Fruit fly (Drosophila melanogaster): ENCODE results near the gene kst.

kst gene

DNA sequence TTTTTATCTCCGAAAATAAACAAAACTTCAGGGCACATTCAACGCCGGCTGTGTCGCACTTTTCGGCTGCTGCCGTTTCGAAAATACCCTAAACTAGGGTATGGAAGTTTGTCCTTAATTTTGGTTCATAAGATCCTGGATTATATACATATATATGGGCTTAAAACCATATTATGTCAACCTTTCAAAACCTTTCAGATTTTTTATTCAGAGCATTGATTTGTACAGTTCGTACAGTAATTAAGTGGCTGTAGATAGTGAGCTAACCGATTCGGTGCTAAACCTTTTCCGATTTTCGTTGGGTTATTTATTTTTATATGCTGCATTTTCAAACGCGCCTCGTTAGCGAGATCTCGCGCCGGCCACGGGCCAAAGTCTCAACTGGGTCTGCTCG is 53.0 kb downstream of the kst start (continued):
- TF ChIP-seq CG10631 (GFP tag; optimal IDR thresholded peaks at IDR 0.05) (peak; percentile 53), achi (GFP tag; optimal IDR thresholded peaks at IDR 0.05) (no peak), CG6163 (GFP tag; IDR thresholded peaks at IDR 0.05) (no peak), Blimp-1 (GFP tag; optimal IDR thresholded peaks at IDR 0.05) (peak; percentile 77), Lpt (GFP tag; optimal IDR thresholded peaks at IDR 0.05) (no peak), dsx (GFP tag; optimal IDR thresholded peaks at IDR 0.05; ENCODE audit: poor library complexity, severe bottlenecking) (no peak), Ets21C (GFP tag; optimal IDR thresholded peaks at IDR 0.05) (peak; percentile 71), lz (GFP tag; optimal IDR thresholded peaks at IDR 0.05) (peak; percentile 90), Sox14 (GFP tag; optimal IDR thresholded peaks at IDR 0.05) (peak; percentile 50), CG6808 (GFP tag; optimal IDR thresholded peaks at IDR 0.05) (no peak), CG3919 (GFP tag; optimal IDR thresholded peaks at IDR 0.05) (peak; percentile 79), vri (GFP tag; optimal IDR thresholded peaks at IDR 0.05) (peak; percentile 45), Ets96B (tag; optimal IDR thresholded peaks at IDR 0.05) (no peak), CG3032 (tag; optimal IDR thresholded peaks at IDR 0.05) (peak; percentile 10), CG11762 (GFP tag; optimal IDR thresholded peaks at IDR 0.05; ENCODE audit: insufficient read depth) (peak; percentile 14), Smox (GFP tag; optimal IDR thresholded peaks at IDR 0.05) (peak; percentile 83)

DNA sequence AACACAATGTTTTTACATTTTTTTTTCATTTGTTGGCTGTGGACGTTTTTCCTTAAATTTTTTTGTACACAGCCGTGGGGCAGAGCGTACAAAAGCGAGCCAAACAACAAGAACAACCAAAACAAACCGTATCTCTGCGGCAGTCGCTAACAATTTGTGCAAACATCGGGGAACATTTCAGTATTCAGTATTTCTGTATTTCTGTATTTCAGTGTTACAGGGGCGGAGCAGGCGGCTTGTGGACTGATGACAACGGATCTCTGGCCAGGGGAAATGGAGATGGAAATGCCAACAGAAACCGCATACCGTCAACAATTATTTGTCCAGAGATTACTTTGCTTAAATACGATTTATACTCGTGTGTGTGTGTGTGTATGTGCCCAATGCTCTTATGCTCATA is 53.9 kb downstream of the kst start:
- TF ChIP-seq svp (GFP tag) (peak; percentile 55), lz (GFP tag; optimal IDR thresholded peaks at IDR 0.05) (no peak), acj6 (GFP tag; optimal IDR thresholded peaks at IDR 0.05) (no peak), vri (GFP tag; optimal IDR thresholded peaks at IDR 0.05) (no peak), dsx (GFP tag; optimal IDR thresholded peaks at IDR 0.05; ENCODE audit: poor library complexity, severe bottlenecking) (no peak), Eip78C (GFP tag) (peak; percentile 37), fd59A (GFP tag; optimal IDR thresholded peaks at IDR 0.05) (no peak), fkh (GFP tag; optimal IDR thresholded peaks at IDR 0.05) (peak; percentile 94), CG11902 (GFP tag; optimal IDR thresholded peaks at IDR 0.05) (no peak), CG16779 (tag; optimal IDR thresholded peaks at IDR 0.05) (no peak), CG4318 (GFP tag; optimal IDR thresholded peaks at IDR 0.05) (no peak), CG31627 (GFP tag; optimal IDR thresholded peaks at IDR 0.05) (peak; percentile 2), CG3919 (GFP tag; optimal IDR thresholded peaks at IDR 0.05) (no peak), Sox15 (GFP tag; optimal IDR thresholded peaks at IDR 0.05) (no peak), Sox14 (GFP tag; optimal IDR thresholded peaks at IDR 0.05) (no peak)

DNA sequence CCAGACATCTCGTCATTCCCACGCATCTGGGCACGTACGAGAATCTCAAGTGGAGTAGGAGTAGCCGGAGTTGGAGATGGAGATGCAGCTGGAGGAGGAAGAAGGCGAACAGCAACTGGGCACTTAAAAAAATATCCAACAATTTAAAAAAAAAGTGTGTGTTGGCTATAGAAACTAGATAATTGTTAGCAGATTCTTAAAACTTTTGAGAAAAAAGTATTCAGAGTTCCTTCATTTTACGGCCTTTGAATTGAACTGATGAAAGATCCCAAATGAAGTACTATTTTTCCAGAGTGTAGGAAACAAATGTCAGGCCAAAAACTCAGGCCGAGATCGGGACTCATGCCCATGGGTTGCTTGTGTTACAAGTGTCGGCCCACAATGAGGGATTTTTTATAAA is 55.2 kb downstream of the kst start:
- TF ChIP-seq CG8319 (GFP tag; optimal IDR thresholded peaks at IDR 0.05) (peak; percentile 50), Blimp-1 (GFP tag; optimal IDR thresholded peaks at IDR 0.05) (peak; percentile 14), Met (GFP tag; optimal IDR thresholded peaks at IDR 0.05) (peak; percentile 85), CG7368 (GFP tag; optimal IDR thresholded peaks at IDR 0.05) (peak; percentile 58), CG11902 (GFP tag; optimal IDR thresholded peaks at IDR 0.05) (peak; percentile 43), CG1621 (tag; optimal IDR thresholded peaks at IDR 0.05) (peak; percentile 69), Eip78C (GFP tag) (peak; percentile 95), CG6276 (GFP tag; optimal IDR thresholded peaks at IDR 0.05) (peak; percentile 19), CG34406 (GFP tag; optimal IDR thresholded peaks at IDR 0.05) (peak; percentile 70), Eip75B (GFP tag; optimal IDR thresholded peaks at IDR 0.05) (peak; percentile 78), vri (GFP tag; optimal IDR thresholded peaks at IDR 0.05) (peak; percentile 29), CG10669 (GFP tag; optimal IDR thresholded peaks at IDR 0.05) (peak; percentile 83), Sox14 (GFP tag; optimal IDR thresholded peaks at IDR 0.05) (peak; percentile 79), CG6808 (GFP tag; optimal IDR thresholded peaks at IDR 0.05) (peak; percentile 77), Hr38 (GFP tag; optimal IDR thresholded peaks at IDR 0.05) (no peak), CG6163 (GFP tag; IDR thresholded peaks at IDR 0.05) (peak; percentile 83), Ets21C (GFP tag; optimal IDR thresholded peaks at IDR 0.05) (peak; percentile 44), topi (GFP tag; optimal IDR thresholded peaks at IDR 0.05) (peak; percentile 77), fd59A (GFP tag; optimal IDR thresholded peaks at IDR 0.05) (peak; percentile 58), Lpt (GFP tag; optimal IDR thresholded peaks at IDR 0.05) (no peak), Hr4 (GFP tag; optimal IDR thresholded peaks at IDR 0.05) (peak; percentile 41), CG31627 (GFP tag; optimal IDR thresholded peaks at IDR 0.05) (peak; percentile 78), CG15336 (GFP tag; IDR thresholded peaks at IDR 0.05) (peak; percentile 60; the same call in 1 of the 2 replicates), CG16779 (tag; optimal IDR thresholded peaks at IDR 0.05) (peak; percentile 44), pdm3 (GFP tag; optimal IDR thresholded peaks at IDR 0.05) (peak; percentile 73), esn (GFP tag; optimal IDR thresholded peaks at IDR 0.05) (peak; percentile 73), dac (GFP tag; optimal IDR thresholded peaks at IDR 0.05) (no peak), CG9139 (GFP tag; optimal IDR thresholded peaks at IDR 0.05) (peak; percentile 65), CG11294 (GFP tag; IDR thresholded peaks at IDR 0.05) (no peak), Eip93F (GFP tag; optimal IDR thresholded peaks at IDR 0.05) (no peak), CG6792 (GFP tag; optimal IDR thresholded peaks at IDR 0.05) (peak; percentile 80), CG3032 (tag; optimal IDR thresholded peaks at IDR 0.05) (peak; percentile 76), Hr39 (GFP tag; optimal IDR thresholded peaks at IDR 0.05) (peak; percentile 79), Sox15 (GFP tag; optimal IDR thresholded peaks at IDR 0.05) (peak; percentile 58), acj6 (GFP tag; optimal IDR thresholded peaks at IDR 0.05) (peak; percentile 73)

All from whole organism, prepupa.